Fruit fly (Drosophila melanogaster) whole organism, embryonic: ENCODE results near the gene D1.

Source experiments
- B-H2 ChIP-seq: fragments of 200-800 bp; sonication (Bioruptor generic); optimal IDR thresholded peaks from 2 replicates; lab custom pipeline; 2018; ENCODE audit warnings: missing biosample characterization, mild to moderate bottlenecking, missing genetic modification characterization
- Bgb ChIP-seq: fragments of 200-800 bp; sonication (Bioruptor generic); IDR thresholded peaks from 2 replicates; pipeline ENCODE4 v1.3.6; 2022; ENCODE audit warnings: missing biosample characterization, missing genetic modification characterization; ENCODE audit not compliant: partially characterized antibody
- CG11456 ChIP-seq: fragments of 200-800 bp; sonication (Bioruptor generic); IDR thresholded peaks from 3 replicates; pipeline ENCODE4 v1.3.6; 2022; ENCODE audit warnings: missing biosample characterization, missing genetic modification characterization
- CG11695 ChIP-seq: fragments of 200-800 bp; sonication (Bioruptor generic); IDR thresholded peaks from 3 replicates; pipeline ENCODE4 v1.3.6; 2022; ENCODE audit warnings: missing biosample characterization, missing genetic modification characterization
- CG12236 ChIP-seq: fragments of 200-800 bp; sonication (Bioruptor generic); optimal IDR thresholded peaks from 2 replicates; lab custom pipeline; 2016; ENCODE audit warnings: missing biosample characterization, missing genetic modification characterization
- CG14441 ChIP-seq: fragments of 200-800 bp; sonication (Bioruptor generic); IDR thresholded peaks from 2 replicates; pipeline ENCODE4 v1.3.6; 2022; ENCODE audit warnings: missing biosample characterization, missing genetic modification characterization
- CG14667 ChIP-seq: fragments of 200-800 bp; sonication (Bioruptor generic); IDR thresholded peaks from 2 replicates; pipeline ENCODE4 v1.3.6; 2022; ENCODE audit warnings: missing biosample characterization, missing genetic modification characterization
- CG14710 ChIP-seq: fragments of 200-800 bp; sonication (Bioruptor generic); optimal IDR thresholded peaks from 3 replicates; lab custom pipeline; 2019; ENCODE audit warnings: missing biosample characterization, mild to moderate bottlenecking, missing genetic modification characterization, moderate library complexity
- CG15479 ChIP-seq: fragments of 200-800 bp; sonication (Bioruptor generic); optimal IDR thresholded peaks from 3 replicates; lab custom pipeline; 2019; ENCODE audit warnings: missing biosample characterization, mild to moderate bottlenecking, missing genetic modification characterization, moderate library complexity
- CG16813 ChIP-seq: fragments of 200-800 bp; sonication (Bioruptor generic); IDR thresholded peaks from 3 replicates; pipeline ENCODE4 v1.3.6; 2022; ENCODE audit warnings: missing biosample characterization, missing genetic modification characterization; ENCODE audit not compliant: partially characterized antibody
- CG17385 ChIP-seq: fragments of 200-800 bp; sonication (Bioruptor generic); optimal IDR thresholded peaks from 3 replicates; lab custom pipeline; 2018; ENCODE audit warnings: missing biosample characterization, mild to moderate bottlenecking, missing genetic modification characterization
- CG18011 ChIP-seq: fragments of 200-800 bp; sonication (Bioruptor generic); optimal IDR thresholded peaks from 2 replicates; lab custom pipeline; 2017; ENCODE audit warnings: missing biosample characterization, missing genetic modification characterization, mild to moderate bottlenecking, moderate library complexity, missing genotype
- CG3163 ChIP-seq: fragments of 200-800 bp; sonication (Bioruptor generic); optimal IDR thresholded peaks from 3 replicates; lab custom pipeline; 2016; ENCODE audit warnings: missing biosample characterization, missing genetic modification characterization
- CG32772 ChIP-seq: fragments of 200-800 bp; sonication (Bioruptor generic); IDR thresholded peaks from 2 replicates; pipeline ENCODE4 v1.3.6; 2022; ENCODE audit warnings: missing biosample characterization, missing genetic modification characterization
- CG33213 ChIP-seq: fragments of 200-800 bp; sonication (Bioruptor generic); optimal IDR thresholded peaks from 3 replicates; lab custom pipeline; 2016; ENCODE audit warnings: missing biosample characterization, missing genetic modification characterization
- CG3726 ChIP-seq: fragments of 200-800 bp; sonication (Bioruptor generic); IDR thresholded peaks from 3 replicates; pipeline ENCODE4, ENCODE4 v1.3.6; 2022; ENCODE audit warnings: missing biosample characterization, missing genetic modification characterization
- CG4360 ChIP-seq: fragments of 200-800 bp; sonication (Bioruptor generic); IDR thresholded peaks from 2 replicates; pipeline ENCODE4 v1.3.6; 2022; ENCODE audit warnings: missing biosample characterization, missing genetic modification characterization
- CG4404 ChIP-seq: fragments of 200-800 bp; sonication (Bioruptor generic); IDR thresholded peaks from 2 replicates; pipeline ENCODE4 v1.3.6; 2022; ENCODE audit warnings: missing biosample characterization, missing genetic modification characterization
- CG6813 ChIP-seq: fragments of 200-800 bp; sonication (Bioruptor generic); optimal IDR thresholded peaks from 2 replicates; lab custom pipeline; 2017; ENCODE audit warnings: missing biosample characterization, missing genetic modification characterization, mild to moderate bottlenecking, moderate library complexity, missing genetic modification reagents
- CG7745 ChIP-seq: fragments of 200-800 bp; sonication (Bioruptor generic); optimal IDR thresholded peaks from 2 replicates; lab custom pipeline; 2018; ENCODE audit warnings: missing biosample characterization, mild to moderate bottlenecking, missing genetic modification characterization, moderate library complexity
- Camta ChIP-seq: fragments of 200-800 bp; sonication (Bioruptor generic); optimal IDR thresholded peaks from 2 replicates; lab custom pipeline; 2016; ENCODE audit warnings: missing biosample characterization, missing genetic modification characterization
- CoRest ChIP-seq: fragments of 200-800 bp; sonication (Bioruptor generic); optimal IDR thresholded peaks from 3 replicates; lab custom pipeline; 2018; ENCODE audit warnings: missing biosample characterization, mild to moderate bottlenecking, missing genetic modification characterization, moderate library complexity
- Dip3 ChIP-seq: fragments of 200-800 bp; sonication (Bioruptor generic); optimal IDR thresholded peaks from 3 replicates; lab custom pipeline; 2016; ENCODE audit warnings: missing biosample characterization, missing genetic modification characterization
- Doc2 ChIP-seq: fragments of 200-800 bp; sonication (Bioruptor generic); IDR thresholded peaks from 2 replicates; pipeline ENCODE4 v1.3.6; 2022; ENCODE audit warnings: missing biosample characterization, missing genetic modification characterization
- H2.0 ChIP-seq: fragments of 200-800 bp; sonication (Bioruptor generic); IDR thresholded peaks from 2 replicates; pipeline ENCODE4 v1.3.6; 2022; ENCODE audit warnings: missing biosample characterization, missing genetic modification characterization
- Hmr ChIP-seq: fragments of 200-800 bp; sonication (Bioruptor generic); optimal IDR thresholded peaks from 3 replicates; lab custom pipeline; 2017; ENCODE audit warnings: mild to moderate bottlenecking, missing biosample characterization, missing genetic modification reagents, missing genetic modification characterization
- Hr3 ChIP-seq: fragments of 200-800 bp; sonication (Bioruptor generic); optimal IDR thresholded peaks from 3 replicates; lab custom pipeline; 2016; ENCODE audit warnings: missing biosample characterization, missing genetic modification characterization
- MESR4 ChIP-seq: fragments of 200-800 bp; sonication (Bioruptor generic); optimal IDR thresholded peaks from 2 replicates; lab custom pipeline; 2018; ENCODE audit warnings: missing biosample characterization, mild to moderate bottlenecking, missing genetic modification characterization, moderate library complexity
- Meics ChIP-seq: fragments of 200-800 bp; sonication (Bioruptor generic); optimal IDR thresholded peaks from 2 replicates; lab custom pipeline; 2017; ENCODE audit warnings: missing biosample characterization, mild to moderate bottlenecking, missing genetic modification characterization
- NC2β ChIP-seq: fragments of 200-800 bp; sonication (Bioruptor generic); optimal IDR thresholded peaks from 2 replicates; lab custom pipeline; 2016; ENCODE audit warnings: missing biosample characterization, missing genetic modification characterization
- Nf-YB ChIP-seq: fragments of 200-800 bp; sonication (Bioruptor generic); optimal IDR thresholded peaks from 3 replicates; lab custom pipeline; 2019; ENCODE audit warnings: missing biosample characterization, mild to moderate bottlenecking, missing genetic modification characterization, moderate library complexity
- Oaz ChIP-seq: fragments of 200-800 bp; sonication (Bioruptor generic); IDR thresholded peaks from 2 replicates; pipeline ENCODE4 v1.3.6; 2022; ENCODE audit warnings: missing biosample characterization, missing genetic modification characterization
- Sox100B ChIP-seq: fragments of 200-800 bp; sonication (Bioruptor generic); optimal IDR thresholded peaks from 3 replicates; lab custom pipeline; 2018; ENCODE audit warnings: missing biosample characterization, mild to moderate bottlenecking, missing genetic modification characterization
- Ssrp ChIP-seq: fragments of 200-800 bp; sonication (Bioruptor generic); optimal IDR thresholded peaks from 2 replicates; lab custom pipeline; 2018; ENCODE audit warnings: missing biosample characterization, mild to moderate bottlenecking, missing genetic modification characterization, moderate library complexity
- Xbp1 ChIP-seq: fragments of 200-800 bp; sonication (Bioruptor generic); optimal IDR thresholded peaks from 3 replicates; lab custom pipeline; 2016; ENCODE audit warnings: missing biosample characterization, mild to moderate bottlenecking, missing genetic modification characterization
- ac ChIP-seq: fragments of 200-800 bp; sonication (Bioruptor generic); optimal IDR thresholded peaks from 3 replicates; lab custom pipeline; 2017; ENCODE audit warnings: missing biosample characterization, mild to moderate bottlenecking, missing genetic modification characterization
- az2 ChIP-seq: fragments of 200-800 bp; sonication (Bioruptor generic); optimal IDR thresholded peaks from 3 replicates; lab custom pipeline; 2016; ENCODE audit warnings: missing biosample characterization, missing genetic modification characterization
- bcd ChIP-seq: fragments of 200-800 bp; sonication (Bioruptor generic); optimal IDR thresholded peaks from 2 replicates; lab custom pipeline; 2017; ENCODE audit warnings: missing biosample characterization, mild to moderate bottlenecking, missing genetic modification characterization
- danr ChIP-seq: fragments of 200-800 bp; sonication (Bioruptor generic); IDR thresholded peaks from 2 replicates; pipeline ENCODE4 v1.3.6; 2022; ENCODE audit warnings: missing biosample characterization, missing genetic modification characterization
- dati ChIP-seq: fragments of 200-800 bp; sonication (Bioruptor generic); IDR thresholded peaks from 2 replicates; pipeline ENCODE4 v1.3.6; 2022; ENCODE audit warnings: missing biosample characterization, missing genetic modification characterization
- esg ChIP-seq: fragments of 200-800 bp; sonication (Bioruptor generic); conservative IDR thresholded peaks from 2 replicates; pipeline ENCODE4 v1.3.6; 2022; ENCODE audit warnings: missing biosample characterization, missing genetic modification characterization
- hbn ChIP-seq: fragments of 200-800 bp; sonication (Bioruptor generic); IDR thresholded peaks from 2 replicates; pipeline ENCODE4 v1.3.6; 2022; ENCODE audit warnings: missing biosample characterization, missing genetic modification characterization; ENCODE audit not compliant: partially characterized antibody
- jumu ChIP-seq: fragments of 200-800 bp; sonication (Bioruptor generic); optimal IDR thresholded peaks from 3 replicates; lab custom pipeline; 2016; ENCODE audit warnings: missing biosample characterization, missing genetic modification characterization
- ken ChIP-seq: fragments of 200-800 bp; sonication (Bioruptor generic); IDR thresholded peaks from 3 replicates; pipeline ENCODE4 v1.3.6; 2022; ENCODE audit warnings: missing biosample characterization, missing genetic modification characterization
- knrl ChIP-seq: fragments of 200-800 bp; sonication (Bioruptor generic); IDR thresholded peaks from 3 replicates; pipeline ENCODE4 v1.3.6; 2022; ENCODE audit warnings: missing biosample characterization, missing genetic modification characterization; ENCODE audit not compliant: partially characterized antibody
- onecut ChIP-seq: fragments of 200-800 bp; sonication (Bioruptor generic); IDR thresholded peaks from 2 replicates; pipeline ENCODE4 v1.3.6; 2022; ENCODE audit warnings: missing biosample characterization, missing genetic modification characterization
- salm ChIP-seq: fragments of 200-800 bp; sonication (Bioruptor generic); optimal IDR thresholded peaks from 2 replicates; lab custom pipeline; 2018; ENCODE audit warnings: missing biosample characterization, mild to moderate bottlenecking, missing genetic modification characterization
- so ChIP-seq: fragments of 200-800 bp; sonication (Bioruptor generic); IDR thresholded peaks from 3 replicates; pipeline ENCODE4 v1.3.6; 2022; ENCODE audit warnings: missing biosample characterization, missing genetic modification characterization
- twi ChIP-seq: fragments of 200-800 bp; optimal IDR thresholded peaks from 2 replicates; lab custom pipeline; 2019; ENCODE audit warnings: missing biosample characterization, mild to moderate bottlenecking, missing genetic modification characterization, moderate library complexity
- usp ChIP-seq: fragments of >200 bp; optimal IDR thresholded peaks from 2 replicates; lab custom pipeline; 2017; ENCODE audit warnings: missing biosample characterization, missing genetic modification characterization

Gene D1

DNA sequence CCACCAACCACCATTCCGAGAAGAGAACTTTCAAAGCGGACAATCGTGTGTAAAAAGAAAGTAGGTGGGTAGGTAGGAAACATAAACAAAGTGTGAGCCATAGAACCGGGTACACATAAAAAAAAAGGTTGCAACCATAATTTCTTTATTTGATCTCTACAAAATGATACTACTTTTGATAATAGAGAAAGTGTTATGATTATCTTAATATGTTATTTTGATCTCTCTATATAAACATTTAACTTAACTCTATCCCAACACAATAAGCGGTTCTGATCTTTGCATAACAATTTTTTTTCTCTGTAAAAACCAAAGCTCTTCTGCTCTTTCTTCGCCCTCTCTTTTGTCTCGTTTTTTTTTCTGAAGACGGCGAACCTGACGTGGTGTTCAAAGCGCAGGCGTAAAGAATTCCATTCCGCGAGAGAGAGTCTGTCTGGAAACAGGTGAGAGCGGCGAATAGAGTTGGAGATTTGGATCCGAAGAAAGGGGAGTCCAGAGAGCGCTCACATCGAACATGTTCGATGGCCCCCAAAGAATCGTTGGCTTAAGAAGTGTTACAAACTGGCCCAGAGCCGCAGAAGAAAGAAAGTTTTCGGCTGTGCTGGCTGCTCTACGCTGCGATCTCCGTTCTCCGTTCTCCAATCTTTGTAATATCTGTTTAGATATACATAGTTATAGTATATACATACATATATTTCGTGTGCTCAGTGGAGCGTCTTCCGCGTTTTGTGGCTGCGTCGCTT is 6.6 kb upstream of the D1 start (continued):
- no peak for TF ChIP-seq hbn
- no peak for TF ChIP-seq Bgb (GFP tag; lab: Robert Waterston, UW)
- TF ChIP-seq CG3163 (GFP tag; lab: Kevin White, UChicago) = peak; percentile 69
- peak; percentile 60 for TF ChIP-seq bcd
- peak; percentile 13 for TF ChIP-seq Dip3 (GFP tag; lab: Kevin White, UChicago)
- TF ChIP-seq knrl = no peak
- TF ChIP-seq CG14710 (tag; lab: Kevin White, UChicago) = peak; percentile 80
- peak; percentile 51 for TF ChIP-seq jumu (GFP tag; lab: Kevin White, UChicago)
- peak; percentile 44; the same call in 1 of the 2 replicates for TF ChIP-seq CG32772 (GFP tag; lab: Robert Waterston, UW)
- peak; percentile 71 for TF ChIP-seq Sox100B
- peak; percentile 55 for TF ChIP-seq Hr3 (GFP tag; lab: Kevin White, UChicago)
- no peak for TF ChIP-seq ac
- no peak for TF ChIP-seq H2.0
- TF ChIP-seq CG7745 (tag; lab: Kevin White, UChicago) = no peak
- peak; percentile 50 for TF ChIP-seq Nf-YB (GFP tag; lab: Kevin White, UChicago)
- peak; percentile 62 for TF ChIP-seq NC2β (GFP tag; lab: Kevin White, UChicago)
- TF ChIP-seq CG16813 (GFP tag; lab: Robert Waterston, UW) = no peak
- peak; percentile 37; the same call in 1 of the 3 replicates for TF ChIP-seq ken (GFP tag; lab: Robert Waterston, UW)
- TF ChIP-seq CG33213 (GFP tag; lab: Kevin White, UChicago) = no peak
- TF ChIP-seq CoRest (tag; lab: Kevin White, UChicago) = peak; percentile 80
- no peak for TF ChIP-seq CG4360 (GFP tag; lab: Robert Waterston, UW)
- TF ChIP-seq CG6813 (GFP tag; lab: Kevin White, UChicago) = peak; percentile 44
- no peak for TF ChIP-seq CG18011 (GFP tag; lab: Kevin White, UChicago)
- TF ChIP-seq Meics (GFP tag; lab: Kevin White, UChicago) = peak; percentile 34
- peak; percentile 45 for TF ChIP-seq Camta (GFP tag; lab: Kevin White, UChicago)
- TF ChIP-seq CG12236 (GFP tag; lab: Kevin White, UChicago) = peak; percentile 35
- no peak for TF ChIP-seq so (GFP tag; lab: Robert Waterston, UW)
- TF ChIP-seq esg (GFP tag; lab: Robert Waterston, UW) = peak; percentile 52; the same call in 1 of the 2 replicates
- TF ChIP-seq twi (tag; lab: Kevin White, UChicago) = peak; percentile 21
- TF ChIP-seq Ssrp = peak; percentile 63
- TF ChIP-seq danr (GFP tag; lab: Robert Waterston, UW) = 0 out of 2 replicates have a peak, but pooled peaks have one; percentile 8
- TF ChIP-seq CG14667 (GFP tag; lab: Robert Waterston, UW) = no peak
- TF ChIP-seq CG14441 = no peak
- TF ChIP-seq dati (GFP tag; lab: Robert Waterston, UW) = no peak
- peak; percentile 59 for TF ChIP-seq CG17385 (GFP tag; lab: Kevin White, UChicago)
- TF ChIP-seq B-H2 (GFP tag; lab: Kevin White, UChicago) = no peak
- no peak for TF ChIP-seq CG11695 (GFP tag; lab: Robert Waterston, UW)
- TF ChIP-seq MESR4 (GFP tag; lab: Kevin White, UChicago) = no peak
- TF ChIP-seq salm (tag; lab: Kevin White, UChicago) = peak; percentile 51
- no peak for TF ChIP-seq CG11456 (GFP tag; lab: Robert Waterston, UW)
- no peak for TF ChIP-seq usp (GFP tag; lab: Kevin White, UChicago)
- TF ChIP-seq CG3726 (GFP tag; lab: Robert Waterston, UW) = no peak
- TF ChIP-seq Oaz (GFP tag; lab: Robert Waterston, UW) = no peak
- TF ChIP-seq CG4404 = no peak
- no peak for TF ChIP-seq Hmr (GFP tag; lab: Kevin White, UChicago)
- TF ChIP-seq Doc2 (GFP tag; lab: Robert Waterston, UW) = no peak
- TF ChIP-seq az2 = peak; percentile 67
- peak; percentile 78 for TF ChIP-seq Xbp1
- TF ChIP-seq CG15479 = no peak
- peak; percentile 53 for TF ChIP-seq onecut (GFP tag; lab: Robert Waterston, UW)
